Fruit fly (Drosophila melanogaster): ENCODE data around the gene Obp84a.

Obp84a gene

dm6 chr3R:7251857-7252256 is at the start of gene Obp84a:
Gene Obp84a (minus strand): TSS chr3R:7251957.
- no peak for TF ChIP-seq noc (tag; optimal IDR thresholded peaks at IDR 0.05)

dm6 chr3R:7285662-7286061 is 33.9 kb upstream of the Obp84a start, which contains the start of gene RacGAP84C:
Gene RacGAP84C (plus strand): TSS chr3R:7285962.
- no peak for TF ChIP-seq noc (tag; optimal IDR thresholded peaks at IDR 0.05)

dm6 chr3R:7282244-7282890 is 30.6 kb upstream of the Obp84a start:
- no peak for TF ChIP-seq noc (tag; optimal IDR thresholded peaks at IDR 0.05)

DNA sequence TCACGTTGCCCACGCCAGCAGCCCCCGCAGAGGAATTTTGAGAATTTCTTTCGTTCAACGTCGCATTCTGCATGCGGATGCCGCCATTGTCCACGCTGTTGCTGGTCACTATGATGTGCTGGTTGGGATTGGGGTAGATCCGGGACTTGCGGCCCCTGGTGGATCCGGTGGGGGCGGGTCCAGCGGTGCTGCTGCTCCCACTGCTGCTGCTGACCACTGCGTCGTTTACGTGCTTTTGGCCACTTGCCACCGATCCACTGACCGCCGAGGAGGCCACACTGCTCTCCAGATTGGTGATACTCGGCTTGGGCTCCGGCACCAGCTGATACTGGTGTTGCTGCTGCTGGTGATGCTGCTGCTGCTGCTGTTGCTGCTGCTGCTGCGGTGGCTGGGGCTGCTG is 25.0 kb upstream of the Obp84a start:
- no peak for TF ChIP-seq noc (tag; optimal IDR thresholded peaks at IDR 0.05)

DNA sequence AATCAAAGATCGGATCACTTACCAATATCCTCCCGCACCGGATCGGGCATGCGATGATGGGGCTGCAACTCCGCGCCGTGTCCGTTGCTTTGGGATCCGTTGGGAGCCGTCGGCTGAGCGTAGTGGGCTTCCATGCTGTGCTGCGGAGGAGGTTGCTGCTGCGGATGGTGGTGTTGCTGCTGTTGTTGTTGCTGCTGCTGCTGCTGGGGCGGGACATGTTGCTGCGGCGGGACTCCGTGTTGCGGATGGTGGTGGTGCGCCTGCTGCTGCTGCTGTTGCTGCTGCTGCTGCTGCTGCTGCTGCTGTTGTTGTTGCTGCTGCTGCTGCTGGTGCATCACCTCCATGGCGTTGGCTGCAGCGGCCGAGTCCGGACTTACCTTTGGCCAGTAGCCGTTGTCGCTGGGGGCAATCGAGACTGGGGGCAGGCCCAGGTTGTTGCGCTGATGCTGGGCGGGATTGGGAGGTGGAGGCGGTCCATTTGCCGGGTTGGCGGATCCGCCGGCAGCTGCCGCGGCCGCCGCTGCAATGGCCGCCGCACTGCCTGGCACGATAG is 23.3 kb upstream of the Obp84a start:
- no peak for TF ChIP-seq noc (tag; optimal IDR thresholded peaks at IDR 0.05)

DNA sequence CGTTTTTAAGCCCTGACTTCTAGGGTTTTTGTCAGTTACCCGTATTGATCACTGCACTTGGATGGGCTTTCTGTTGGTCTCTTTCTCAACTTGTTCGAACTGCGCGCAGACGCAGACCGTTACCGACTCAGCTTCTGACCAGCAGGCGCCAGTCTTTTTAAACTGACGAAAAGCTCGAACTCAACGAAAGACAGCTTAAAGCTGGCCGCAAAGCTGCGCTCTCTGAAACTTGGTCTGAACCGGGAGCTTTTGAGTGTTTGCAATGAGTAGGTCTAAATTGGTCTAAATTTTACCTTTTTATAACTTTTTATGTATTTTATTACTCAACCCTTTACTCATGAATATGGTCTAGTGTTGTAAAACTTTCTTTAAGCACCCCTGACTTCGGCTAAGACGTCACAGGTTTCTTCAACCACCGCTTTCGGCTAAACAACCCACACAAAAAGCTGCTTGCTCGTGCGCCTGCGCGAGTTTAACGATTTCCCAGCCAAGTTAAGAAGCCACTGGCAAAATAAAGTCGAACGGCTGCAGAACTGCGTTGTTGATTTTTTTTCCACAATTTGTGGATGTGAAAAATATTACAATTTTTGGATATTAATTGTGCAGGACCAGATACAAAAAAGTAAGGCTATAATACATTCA is 13.9 kb upstream of the Obp84a start, which contains the start of the genes Gld and Syt4:
Gene Gld (minus strand): TSS at position 137 of the 642 bp plus-strand sequence.
Gene Syt4 (plus strand): TSS at position 499 of the 642 bp plus-strand sequence.
- TF ChIP-seq noc (tag; optimal IDR thresholded peaks at IDR 0.05) = no peak

dm6 chr3R:7259554-7259953 is 7.8 kb upstream of the Obp84a start:
- no peak for TF ChIP-seq noc (tag; optimal IDR thresholded peaks at IDR 0.05)

- peak; percentile 94 for TF ChIP-seq noc (tag; optimal IDR thresholded peaks at IDR 0.05)
These were observed 2.3 kb downstream of the Obp84a start, which contains the start of the genes CG1227 and Dtwd2 for dm6 chr3R:7249460-7249859. Gene CG1227 (minus strand): TSS chr3R:7249738. Gene Dtwd2 (plus strand): TSS chr3R:7249795.

DNA sequence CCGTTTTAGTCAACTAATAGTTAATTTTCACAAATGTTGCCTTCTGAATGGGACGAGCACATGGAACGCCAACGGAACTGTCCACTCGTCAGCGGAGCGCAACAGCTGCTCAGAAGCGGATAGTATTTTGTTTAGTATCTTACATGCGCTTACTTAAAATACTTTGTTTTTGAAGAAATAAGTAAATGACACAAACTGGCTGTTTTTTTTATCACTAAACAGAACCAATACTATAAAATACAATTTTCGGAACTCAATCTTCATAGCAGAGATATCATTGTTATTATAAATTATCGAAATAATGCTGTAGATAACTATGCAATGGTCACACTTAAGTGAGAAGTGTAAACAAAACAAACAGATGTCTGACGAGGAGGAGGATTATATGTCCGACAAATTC is 4.9 kb downstream of the Obp84a start, which contains the start of the genes Noc3 and CG10053:
Gene Noc3 (minus strand): TSS at position 81 of the 400 bp plus-strand sequence.
Gene CG10053 (plus strand): TSS at position 202 of the 400 bp plus-strand sequence.
- TF ChIP-seq noc (tag; optimal IDR thresholded peaks at IDR 0.05) = no peak

DNA sequence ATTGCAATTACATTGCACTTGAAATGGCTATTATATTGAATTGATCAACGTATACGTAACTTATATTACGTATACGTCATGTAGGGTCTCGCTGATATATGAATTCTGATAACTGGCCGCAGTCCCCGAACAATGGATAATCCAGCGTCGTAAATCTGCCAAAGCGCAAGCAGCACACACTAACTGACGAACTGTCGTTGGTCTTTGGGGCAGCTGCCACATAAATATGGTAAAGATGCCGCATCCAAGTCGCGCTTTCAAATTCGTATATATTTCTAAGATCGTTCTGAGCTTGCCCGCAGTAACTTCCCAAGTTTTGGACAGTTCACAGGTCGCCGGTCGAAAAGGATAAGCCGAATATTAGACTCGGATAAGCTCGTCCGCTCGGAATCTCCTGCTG is 10.3 kb downstream of the Obp84a start, which contains the start of gene CG14607:
Gene CG14607 (plus strand): TSS at position 301 of the 400 bp plus-strand sequence.
- TF ChIP-seq noc (tag; optimal IDR thresholded peaks at IDR 0.05) = no peak

DNA sequence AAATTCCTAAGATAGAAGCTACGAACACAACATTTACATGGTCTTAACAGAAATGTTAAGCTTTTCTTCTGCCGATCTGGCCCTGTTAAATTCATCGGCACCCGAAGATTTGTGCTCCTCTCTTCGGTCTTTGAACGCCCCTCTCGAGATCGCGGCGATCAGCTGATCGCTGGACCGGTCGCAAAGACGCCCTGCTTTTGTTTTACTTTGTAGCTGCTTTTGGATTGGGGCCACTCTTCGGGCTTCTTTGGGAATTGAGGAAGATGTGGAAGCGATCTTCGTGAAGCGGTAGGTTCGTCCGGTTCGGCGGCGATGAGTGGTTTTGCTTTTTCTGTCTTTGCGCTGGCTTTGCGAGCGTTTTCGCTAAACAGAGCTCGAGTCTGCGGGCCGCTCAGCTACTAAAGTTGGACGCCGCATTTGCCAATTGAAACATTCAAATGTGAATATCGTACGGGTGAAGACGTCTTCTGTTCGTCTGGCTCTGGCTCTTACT is 27.7 kb downstream of the Obp84a start, which contains the start of gene thw:
Gene thw (plus strand): TSS at position 443 of the 493 bp plus-strand sequence.
- no peak for TF ChIP-seq noc (tag; optimal IDR thresholded peaks at IDR 0.05)

- TF ChIP-seq noc (tag; optimal IDR thresholded peaks at IDR 0.05) = no peak
These were observed 32.2 kb downstream of the Obp84a start, which contains the start of gene CG14605 for dm6 chr3R:7219605-7220004. Gene CG14605 (minus strand): TSS chr3R:7219705.

- peak; percentile 88 for TF ChIP-seq noc (tag; optimal IDR thresholded peaks at IDR 0.05)
These were observed 34.7 kb downstream of the Obp84a start, which contains the start of gene CG14606 for dm6 chr3R:7216924-7217529. Gene CG14606 (minus strand): TSS chr3R:7217083.

- no peak for TF ChIP-seq noc (tag; optimal IDR thresholded peaks at IDR 0.05)
These were observed 43.4 kb downstream of the Obp84a start, which contains the start of gene CG1288 for dm6 chr3R:7208331-7208730. Gene CG1288 (minus strand): TSS chr3R:7208431.

Measured in whole organism, larva.